Worm (Caenorhabditis elegans): ENCODE measurements around the gene C07G2.5.

The C07G2.5 gene

DNA sequence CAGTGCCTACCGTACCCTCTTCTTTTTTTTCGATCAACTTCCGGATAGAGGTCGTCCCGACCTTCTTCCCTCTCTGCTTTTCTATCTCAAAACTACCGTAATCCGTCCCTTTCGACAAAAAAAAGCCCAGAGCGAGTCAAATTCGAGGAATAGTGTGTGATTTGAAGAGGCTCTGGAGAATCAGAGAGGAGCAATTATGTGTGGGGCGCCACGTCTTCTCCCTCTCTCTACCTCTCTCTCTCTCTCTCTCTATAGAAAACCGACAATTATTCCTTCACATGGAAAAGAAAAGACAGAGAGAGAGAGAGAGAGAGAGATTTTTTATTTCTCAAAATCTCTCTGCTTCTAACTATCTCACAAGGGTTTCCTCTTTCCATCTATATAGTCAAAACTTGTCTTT is 42.3 kb downstream of the C07G2.5 start:
- TF ChIP-seq blmp-1 (tag; optimal IDR thresholded peaks at IDR 0.05; ENCODE audit: insufficient read depth) (no peak), F13H6.1 (tag; optimal IDR thresholded peaks at IDR 0.05) (peak; percentile 42), lin-11 (tag; optimal IDR thresholded peaks at IDR 0.05) (no peak), lsy-2 (tag; optimal IDR thresholded peaks at IDR 0.05) (peak; percentile 29 to 83), sma-9 (GFP tag; optimal IDR thresholded peaks at IDR 0.05) (peak; percentile 2), sma-9 (tag; optimal IDR thresholded peaks at IDR 0.05) (no peak), gmeb-1 (tag; optimal IDR thresholded peaks at IDR 0.05) (no peak), ceh-16 (tag; optimal IDR thresholded peaks at IDR 0.05) (no peak), nhr-25 (tag; optimal IDR thresholded peaks at IDR 0.05) (peak; percentile 79), nhr-10 (tag; optimal IDR thresholded peaks at IDR 0.05) (no peak), dmd-4 (tag; optimal IDR thresholded peaks at IDR 0.05) (no peak), crh-2 (tag; optimal IDR thresholded peaks at IDR 0.05) (peak; percentile 39), zag-1 (tag; optimal IDR thresholded peaks at IDR 0.05) (no peak), R02D3.7 (tag; optimal IDR thresholded peaks at IDR 0.05) (no peak), egl-27 (tag; optimal IDR thresholded peaks at IDR 0.05) (no peak), mbf-1 (tag; optimal IDR thresholded peaks at IDR 0.05) (no peak), fos-1 (tag; optimal IDR thresholded peaks at IDR 0.05) (no peak), C34F6.9 (tag; optimal IDR thresholded peaks at IDR 0.05) (peak; percentile 19), nhr-6 (tag; optimal IDR thresholded peaks at IDR 0.05) (peak; percentile 4), sma-3 (GFP tag; optimal IDR thresholded peaks at IDR 0.05) (no peak), Y55F3AM.14 (GFP tag; optimal IDR thresholded peaks at IDR 0.05) (no peak), ama-1 (optimal IDR thresholded peaks at IDR 0.05) (no peak), nhr-11 (tag; optimal IDR thresholded peaks at IDR 0.05) (no peak), nhr-77 (tag; optimal IDR thresholded peaks at IDR 0.05) (no peak), ztf-4 (tag; optimal IDR thresholded peaks at IDR 0.05) (no peak), alr-1 (tag; optimal IDR thresholded peaks at IDR 0.05) (no peak), nhr-12 (tag; optimal IDR thresholded peaks at IDR 0.05) (no peak), mdl-1 (tag; optimal IDR thresholded peaks at IDR 0.05) (no peak), sem-4 (tag; optimal IDR thresholded peaks at IDR 0.05) (no peak)

DNA sequence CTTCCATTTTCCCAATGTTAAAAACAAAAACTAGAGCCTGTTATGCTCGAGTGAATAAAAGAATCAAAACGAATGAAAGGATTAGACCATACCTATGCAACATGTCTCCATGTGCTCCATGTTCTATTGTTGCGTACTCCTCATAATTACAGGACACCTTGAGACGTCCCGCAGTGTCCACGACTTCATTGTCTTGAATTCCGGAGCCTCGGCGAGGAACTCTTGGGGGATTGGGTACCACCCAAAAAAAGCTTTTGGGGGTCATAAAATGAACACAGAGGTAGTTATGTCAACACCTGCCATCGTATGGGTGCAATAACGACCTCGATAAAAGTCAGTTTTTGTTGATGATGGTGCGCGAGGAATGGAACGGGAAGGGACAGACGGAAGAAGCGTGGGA is 43.9 kb downstream of the C07G2.5 start:
- TF ChIP-seq skn-1 (tag; optimal IDR thresholded peaks at IDR 0.05) (no peak), lin-13 (GFP tag; optimal IDR thresholded peaks at IDR 0.05) (no peak), ZK546.5 (tag; optimal IDR thresholded peaks at IDR 0.05) (no peak), elt-1 (tag; optimal IDR thresholded peaks at IDR 0.05) (no peak), nhr-23 (tag; optimal IDR thresholded peaks at IDR 0.05) (no peak), ztf-11 (tag; optimal IDR thresholded peaks at IDR 0.05) (no peak), nhr-11 (tag; optimal IDR thresholded peaks at IDR 0.05) (no peak), ceh-16 (tag; optimal IDR thresholded peaks at IDR 0.05) (no peak), zag-1 (tag; optimal IDR thresholded peaks at IDR 0.05) (no peak), crh-2 (tag; optimal IDR thresholded peaks at IDR 0.05) (no peak)

DNA sequence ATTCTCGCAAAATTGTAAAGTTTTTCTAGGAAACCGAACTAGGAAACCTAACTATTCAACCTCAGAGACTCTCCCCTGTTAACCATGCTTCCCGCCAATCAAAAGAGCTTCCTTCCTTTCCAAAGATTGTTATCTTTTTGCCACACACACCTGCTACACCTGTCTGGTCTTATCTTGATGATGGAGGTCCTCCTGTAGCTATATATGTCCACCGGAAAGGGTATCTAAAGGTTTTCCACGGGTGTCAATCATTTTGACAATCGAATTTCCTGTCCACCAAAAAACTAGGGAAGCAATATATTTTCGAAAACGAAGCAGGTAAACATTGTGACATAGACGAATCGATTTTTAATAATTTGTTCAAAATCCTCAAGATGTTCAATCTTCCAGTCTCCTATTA is 45.1 kb downstream of the C07G2.5 start:
- TF ChIP-seq nhr-25 (tag; optimal IDR thresholded peaks at IDR 0.05) (peak; percentile 21), fos-1 (tag; optimal IDR thresholded peaks at IDR 0.05) (no peak), ceh-16 (tag; optimal IDR thresholded peaks at IDR 0.05) (peak; percentile 30)

DNA sequence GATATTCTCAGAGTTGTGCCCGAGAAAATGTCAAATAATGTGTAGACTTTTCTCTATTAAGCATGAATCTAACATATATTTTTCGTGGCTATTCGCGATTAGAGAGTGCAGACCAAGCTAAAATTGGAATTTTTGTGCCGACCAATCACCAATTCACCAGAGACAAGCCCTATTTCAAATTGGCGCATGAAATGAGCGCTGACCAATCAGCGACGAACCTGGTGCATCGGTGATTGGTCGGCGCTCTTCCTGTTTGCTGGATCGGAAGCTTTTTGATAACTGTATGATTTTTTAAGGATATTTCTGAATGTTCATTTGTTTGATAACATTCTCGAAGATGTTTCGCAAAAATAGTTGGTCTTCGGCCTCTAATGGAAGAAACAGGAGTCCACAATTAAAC is 45.5 kb downstream of the C07G2.5 start:
- TF ChIP-seq ceh-82 (tag; optimal IDR thresholded peaks at IDR 0.05) (no peak), skn-1 (tag; optimal IDR thresholded peaks at IDR 0.05) (no peak), peb-1 (tag; optimal IDR thresholded peaks at IDR 0.05) (no peak), lin-39 (tag; optimal IDR thresholded peaks at IDR 0.05) (no peak), ztf-11 (tag; optimal IDR thresholded peaks at IDR 0.05) (no peak), nhr-10 (tag; optimal IDR thresholded peaks at IDR 0.05) (no peak), zag-1 (tag; optimal IDR thresholded peaks at IDR 0.05) (no peak), elt-1 (tag; optimal IDR thresholded peaks at IDR 0.05) (no peak), mbf-1 (tag; optimal IDR thresholded peaks at IDR 0.05) (no peak), crh-2 (tag; optimal IDR thresholded peaks at IDR 0.05) (no peak), nhr-237 (tag; optimal IDR thresholded peaks at IDR 0.05) (no peak)
